Worm (Caenorhabditis elegans) whole organism, L4 larva: ENCODE data around the gene T22E5.6.

ENCODE experiments used
- aly-2 ChIP-seq: sonication (generic microtip); optimal IDR thresholded peaks from 2 replicates; lab custom pipeline; 2018; ENCODE audit warnings: missing biosample characterization, missing genetic modification characterization
- lin-39 ChIP-seq: fragments of 150-350 bp; optimal IDR thresholded peaks from 2 replicates; lab custom pipeline; 2014; ENCODE audit warnings: missing biosample characterization, missing genetic modification reagents, missing genetic modification characterization
- nhr-111 ChIP-seq: fragments of 200-800 bp; sonication (Bioruptor generic); optimal IDR thresholded peaks from 2 replicates; lab custom pipeline; 2018; ENCODE audit warnings: mild to moderate bottlenecking, missing genetic modification characterization, missing compliant biosample characterization
- nhr-28 ChIP-seq: fragments of 150-350 bp; optimal IDR thresholded peaks from 2 replicates; lab custom pipeline; 2014; ENCODE audit warnings: missing biosample characterization, missing genetic modification characterization
- nhr-6 ChIP-seq: fragments of 150-350 bp; optimal IDR thresholded peaks from 2 replicates; lab custom pipeline; 2014; ENCODE audit warnings: missing biosample characterization, missing genetic modification characterization
- unc-62 ChIP-seq, 3 experiments: fragments of 150-350 bp in 1 of 3; sonication (generic microtip); optimal IDR thresholded peaks in 2 of 3; peaks in 1 of 3; 1 replicate in 1 of 3; 2 replicates in 2 of 3; lab custom pipeline; 2014 to 2017; ENCODE audit warnings: missing biosample characterization in 3 of 3, missing genetic modification characterization in 3 of 3, missing genetic modification reagents in 3 of 3, missing genotype in 1 of 3

DNA sequence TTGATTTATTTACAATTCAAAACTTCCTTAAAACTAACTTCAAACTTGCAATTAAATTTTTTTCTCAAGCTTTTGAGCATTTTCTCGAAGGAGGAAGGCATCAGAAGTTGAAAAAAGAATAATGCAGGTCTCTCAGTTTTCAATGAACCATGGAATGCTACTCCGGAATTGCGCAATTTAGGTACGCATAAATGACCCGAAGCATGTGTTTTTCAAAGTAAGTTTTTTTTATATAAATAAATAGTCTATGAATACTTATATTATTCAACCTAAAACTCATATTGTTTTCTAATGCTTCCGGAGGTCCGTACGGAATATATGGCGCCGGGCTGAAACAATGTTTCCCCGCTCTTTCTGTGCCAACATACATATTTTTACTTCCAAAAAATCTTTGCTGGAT, 17.5 kb upstream of the T22E5.6 start, which contains the start of gene K10C2.2:
- TF ChIP-seq nhr-6 (tag; lab: Kevin White, UChicago) (no peak), unc-62 (GFP tag; optimal IDR thresholded peaks at IDR 0.05 in 1 of 2; lab: Kevin White, UChicago) (no peak), unc-62 (tag; optimal IDR thresholded peaks at IDR 0.05; lab: Kevin White, UChicago) (no peak), nhr-111 (GFP tag; lab: Kevin White, UChicago) (no peak), aly-2 (tag; lab: Kevin White, UChicago) (no peak), lin-39 (tag; lab: Kevin White, UChicago) (no peak), nhr-28 (tag; lab: Kevin White, UChicago) (no peak)
